Worm (Caenorhabditis elegans): ENCODE results near the gene grl-21.

Gene grl-21

ce11 chrIV:10778582-10778981 is 41.3 kb downstream of the grl-21 start:
- TF ChIP-seq lsy-12 (tag; optimal IDR thresholded peaks at IDR 0.05) (peak; percentile 18), tbx-2 (tag; optimal IDR thresholded peaks at IDR 0.05) (no peak), sea-2 (GFP tag; optimal IDR thresholded peaks at IDR 0.05) (no peak), ama-1 (optimal IDR thresholded peaks at IDR 0.05) (peak; percentile 31), ceh-28 (tag; optimal IDR thresholded peaks at IDR 0.05) (peak; percentile 25), nhr-23 (tag; optimal IDR thresholded peaks at IDR 0.05) (peak; percentile 71), nfya-1 (tag; optimal IDR thresholded peaks at IDR 0.05; ENCODE audit: insufficient read depth) (no peak), egl-5 (tag; optimal IDR thresholded peaks at IDR 0.05) (no peak), unc-62 (GFP tag; optimal IDR thresholded peaks at IDR 0.05) (no peak), ztf-11 (tag; optimal IDR thresholded peaks at IDR 0.05) (no peak), nhr-43 (tag; optimal IDR thresholded peaks at IDR 0.05; ENCODE audit: poor library complexity, severe bottlenecking) (peak; percentile 32)

ce11 chrIV:10779328-10779727 is 42.1 kb downstream of the grl-21 start:
- TF ChIP-seq unc-39 (tag; optimal IDR thresholded peaks at IDR 0.05), result no peak
- TF ChIP-seq nhr-43 (tag; optimal IDR thresholded peaks at IDR 0.05; ENCODE audit: poor library complexity, severe bottlenecking), result peak; percentile 16
- TF ChIP-seq nhr-77 (tag; optimal IDR thresholded peaks at IDR 0.05), result no peak
- TF ChIP-seq nhr-25 (tag; optimal IDR thresholded peaks at IDR 0.05), result no peak

ce11 chrIV:10780583-10780982 is 43.3 kb downstream of the grl-21 start, which contains the start of gene swt-3:
TSS of gene swt-3 (minus strand) at chrIV:10780683.
- TF ChIP-seq R02D3.7 (tag; optimal IDR thresholded peaks at IDR 0.05) (no peak), elt-2 (tag; optimal IDR thresholded peaks at IDR 0.05) (no peak), lin-39 (tag; optimal IDR thresholded peaks at IDR 0.05) (no peak), ama-1 (optimal IDR thresholded peaks at IDR 0.05) (no peak), ceh-9 (tag; optimal IDR thresholded peaks at IDR 0.05) (no peak), aly-2 (tag; optimal IDR thresholded peaks at IDR 0.05) (no peak), egl-5 (tag; optimal IDR thresholded peaks at IDR 0.05) (no peak), nhr-12 (tag; optimal IDR thresholded peaks at IDR 0.05) (no peak), hmg-11 (tag; optimal IDR thresholded peaks at IDR 0.05) (no peak)

- no peak for TF ChIP-seq sea-2 (GFP tag; optimal IDR thresholded peaks at IDR 0.05)
- TF ChIP-seq elt-3 (tag; optimal IDR thresholded peaks at IDR 0.05), result peak in 1 of 3 experiments; percentile 21
Observed at ce11 chrIV:10781346-10781745, 44.1 kb downstream of the grl-21 start.

- no peak for TF ChIP-seq nhr-67 (tag; optimal IDR thresholded peaks at IDR 0.05)
- TF ChIP-seq ztf-11 (tag; optimal IDR thresholded peaks at IDR 0.05), result no peak
- TF ChIP-seq ceh-28 (tag; optimal IDR thresholded peaks at IDR 0.05), result peak; percentile 18
- TF ChIP-seq eor-1 (tag; optimal IDR thresholded peaks at IDR 0.05), result no peak
- no peak for TF ChIP-seq nhr-12 (tag; optimal IDR thresholded peaks at IDR 0.05)
- TF ChIP-seq nhr-77 (tag; optimal IDR thresholded peaks at IDR 0.05), result no peak
- TF ChIP-seq unc-39 (tag; optimal IDR thresholded peaks at IDR 0.05), result no peak
- peak in 2 of 3 experiments; percentile 43 to 69 for TF ChIP-seq elt-3 (tag; optimal IDR thresholded peaks at IDR 0.05)
- peak; percentile 26 for TF ChIP-seq egl-27 (tag; optimal IDR thresholded peaks at IDR 0.05)
- TF ChIP-seq egl-5 (tag; optimal IDR thresholded peaks at IDR 0.05), result no peak
- TF ChIP-seq nhr-25 (tag; optimal IDR thresholded peaks at IDR 0.05), result peak; percentile 72
- peak; percentile 19 for TF ChIP-seq lsy-12 (tag; optimal IDR thresholded peaks at IDR 0.05)
- TF ChIP-seq unc-62 (GFP tag; optimal IDR thresholded peaks at IDR 0.05), result no peak
- peak; percentile 73 for TF ChIP-seq nfya-1 (tag; optimal IDR thresholded peaks at IDR 0.05; ENCODE audit: insufficient read depth)
- no peak for TF ChIP-seq sea-2 (GFP tag; optimal IDR thresholded peaks at IDR 0.05)
- TF ChIP-seq nhr-43 (tag; optimal IDR thresholded peaks at IDR 0.05; ENCODE audit: poor library complexity, severe bottlenecking), result peak; percentile 92
- TF ChIP-seq nhr-23 (tag; optimal IDR thresholded peaks at IDR 0.05), result peak; percentile 91
- no peak for TF ChIP-seq elt-2 (tag; optimal IDR thresholded peaks at IDR 0.05)
- TF ChIP-seq mml-1 (tag; optimal IDR thresholded peaks at IDR 0.05), result peak; percentile 22
- no peak for TF ChIP-seq nhr-76 (tag; optimal IDR thresholded peaks at IDR 0.05)
- TF ChIP-seq ceh-16 (tag; optimal IDR thresholded peaks at IDR 0.05), result no peak
- no peak for TF ChIP-seq fkh-10 (GFP tag; optimal IDR thresholded peaks at IDR 0.05)
- TF ChIP-seq mdl-1 (tag; optimal IDR thresholded peaks at IDR 0.05), result peak; percentile 58
Observed at ce11 chrIV:10782014-10782413, 44.7 kb downstream of the grl-21 start.

- peak; percentile 63 for TF ChIP-seq nhr-23 (tag; optimal IDR thresholded peaks at IDR 0.05)
- TF ChIP-seq ceh-28 (tag; optimal IDR thresholded peaks at IDR 0.05), result no peak
- no peak for TF ChIP-seq nfya-1 (tag; optimal IDR thresholded peaks at IDR 0.05; ENCODE audit: insufficient read depth)
- TF ChIP-seq nhr-237 (tag; optimal IDR thresholded peaks at IDR 0.05), result no peak
- peak; percentile 38 for TF ChIP-seq nhr-25 (tag; optimal IDR thresholded peaks at IDR 0.05)
- peak in 2 of 3 experiments; percentile 67 to 73 for TF ChIP-seq elt-3 (tag; optimal IDR thresholded peaks at IDR 0.05)
- TF ChIP-seq nhr-43 (tag; optimal IDR thresholded peaks at IDR 0.05; ENCODE audit: poor library complexity, severe bottlenecking), result peak; percentile 69
- no peak for TF ChIP-seq jun-1 (tag; optimal IDR thresholded peaks at IDR 0.05)
Observed at ce11 chrIV:10784085-10784484, 46.8 kb downstream of the grl-21 start.

All from whole organism, L3 larva.